Worm (Caenorhabditis elegans): ENCODE results near the gene F54F12.2.
A peak's percentile ranks its signal among the peaks of the same experiment; 100 is the strongest.

- TF ChIP-seq ceh-82 (tag; optimal IDR thresholded peaks at IDR 0.05) (no peak), fos-1 (tag; optimal IDR thresholded peaks at IDR 0.05) (peak; percentile 55), nhr-129 (tag; optimal IDR thresholded peaks at IDR 0.05) (peak; percentile 46), mbf-1 (tag; optimal IDR thresholded peaks at IDR 0.05) (no peak), ama-1 (optimal IDR thresholded peaks at IDR 0.05) (no peak), nhr-77 (tag; optimal IDR thresholded peaks at IDR 0.05) (no peak), nhr-21 (tag; optimal IDR thresholded peaks at IDR 0.05) (no peak), ztf-4 (tag; optimal IDR thresholded peaks at IDR 0.05) (no peak), ztf-11 (tag; optimal IDR thresholded peaks at IDR 0.05) (no peak), skn-1 (tag; optimal IDR thresholded peaks at IDR 0.05) (no peak), dmd-4 (tag; optimal IDR thresholded peaks at IDR 0.05) (no peak), nhr-12 (tag; optimal IDR thresholded peaks at IDR 0.05) (no peak), mab-5 (tag; optimal IDR thresholded peaks at IDR 0.05) (peak; percentile 12)
These were observed 37.7 kb upstream of the F54F12.2 start, which contains the start of gene ZK1010.10 for ce11 chrIII:13002098-13002497.

Measured in whole organism, L2 larva.